Worm (Caenorhabditis elegans): ENCODE measurements around the gene csp-2.

DNA sequence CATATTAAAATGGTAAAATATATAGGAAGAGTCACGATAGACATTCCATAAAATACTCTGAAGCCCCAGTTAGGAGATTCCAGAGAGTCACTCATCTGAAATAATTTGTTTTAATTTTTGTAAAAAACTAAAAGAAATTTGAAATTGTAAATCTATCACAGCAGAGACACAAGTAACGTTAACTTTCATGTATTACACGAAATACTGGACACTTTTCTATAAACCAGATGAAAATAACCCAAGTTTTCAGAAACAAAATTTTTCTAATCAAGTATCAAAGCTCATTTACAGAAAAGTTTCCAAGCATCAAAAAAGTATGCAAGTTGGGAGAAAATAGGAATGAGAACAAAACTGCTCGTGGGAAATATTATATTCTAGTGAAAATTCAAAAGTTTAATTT lies 9.3 kb upstream of the csp-2 start, which contains the start of gene srv-27:
- TF ChIP-seq ZK546.5 (tag; optimal IDR thresholded peaks at IDR 0.05) = no peak
- TF ChIP-seq aly-2 (tag; optimal IDR thresholded peaks at IDR 0.05) = no peak
- no peak for TF ChIP-seq ceh-16 (tag; optimal IDR thresholded peaks at IDR 0.05)
- TF ChIP-seq fos-1 (tag; optimal IDR thresholded peaks at IDR 0.05) = no peak
- TF ChIP-seq pha-4 (tag; optimal IDR thresholded peaks at IDR 0.05) = no peak
- no peak for TF ChIP-seq nfya-1 (tag; optimal IDR thresholded peaks at IDR 0.05; ENCODE audit: insufficient read depth)
- no peak for TF ChIP-seq jun-1 (tag; optimal IDR thresholded peaks at IDR 0.05)
- TF ChIP-seq pqm-1 (tag; optimal IDR thresholded peaks at IDR 0.05) = no peak
- TF ChIP-seq ztf-11 (tag; optimal IDR thresholded peaks at IDR 0.05) = no peak
- TF ChIP-seq tbx-2 (tag; optimal IDR thresholded peaks at IDR 0.05) = no peak
- no peak for TF ChIP-seq skn-1 (tag; optimal IDR thresholded peaks at IDR 0.05)
- no peak for TF ChIP-seq snpc-4 (tag; optimal IDR thresholded peaks at IDR 0.05)

Data from whole organism, L3 larva.